Fruit fly (Drosophila melanogaster) S2 (cell line): Measurements from ENCODE around the gene Or22a.

Experiments
- CG8478 ChIP-seq: fragments of >200 bp; optimal IDR thresholded peaks from 2 replicates; lab custom pipeline; 2018
- CTCF ChIP-seq, 2 experiments: fragments of >200 bp; optimal IDR thresholded peaks; 2 replicates each; lab custom pipeline; 2018

dm6 chr2L:1568631-1569030, 48.3 kb downstream of the Or22a start:
- TF ChIP-seq CTCF (optimal IDR thresholded peaks at IDR 0.05; lab: Kevin White, UChicago): no peak
- TF ChIP-seq CG8478 (lab: Kevin White, UChicago): no peak
